Fruit fly (Drosophila melanogaster): ENCODE data around the gene CG13895.

Gene CG13895

dm6 chr3L:753568-754156 is 45.7 kb upstream of the CG13895 start (continued):
- TF ChIP-seq YL-1 (GFP tag; optimal IDR thresholded peaks at IDR 0.05) (no peak), CG13775 (GFP tag; optimal IDR thresholded peaks at IDR 0.05) (no peak), kah (GFP tag; optimal IDR thresholded peaks at IDR 0.05) (no peak), CG8388 (GFP tag; optimal IDR thresholded peaks at IDR 0.05) (no peak), CG14965 (GFP tag; optimal IDR thresholded peaks at IDR 0.05; ENCODE audit: borderline replicate concordance) (no peak), bbx (GFP tag; IDR thresholded peaks at IDR 0.05; ENCODE audit: partially characterized antibody) (no peak), CG17361 (GFP tag; IDR thresholded peaks at IDR 0.05) (no peak), lilli (GFP tag; optimal IDR thresholded peaks at IDR 0.05) (no peak), CG10543 (GFP tag; optimal IDR thresholded peaks at IDR 0.05) (peak; percentile 9), bsh (GFP tag; optimal IDR thresholded peaks at IDR 0.05) (no peak), CG4707 (GFP tag; optimal IDR thresholded peaks at IDR 0.05) (no peak), Opbp (GFP tag; IDR thresholded peaks at IDR 0.05; ENCODE audit: partially characterized antibody) (no peak), CG10979 (tag; optimal IDR thresholded peaks at IDR 0.05) (no peak), Bteb2 (GFP tag; optimal IDR thresholded peaks at IDR 0.05) (no peak), slou (GFP tag; optimal IDR thresholded peaks at IDR 0.05) (no peak), Awh (GFP tag; IDR thresholded peaks at IDR 0.05) (0 out of 2 replicates have a peak, but pooled peaks have one; percentile 9), fd64A (GFP tag; optimal IDR thresholded peaks at IDR 0.05) (peak; percentile 3), crc (GFP tag; optimal IDR thresholded peaks at IDR 0.05) (no peak), corto (GFP tag; optimal IDR thresholded peaks at IDR 0.05) (no peak), MESR4 (GFP tag; optimal IDR thresholded peaks at IDR 0.05) (no peak), pan (optimal IDR thresholded peaks at IDR 0.05) (no peak), pan (GFP tag; optimal IDR thresholded peaks at IDR 0.05 in 1 of 2, IDR thresholded peaks at IDR 0.05 in 1 of 2) (peak in 1 of 2 experiments; percentile 4), lbe (GFP tag; optimal IDR thresholded peaks at IDR 0.05) (no peak), zf30C (GFP tag; optimal IDR thresholded peaks at IDR 0.05) (no peak), Trl (optimal IDR thresholded peaks at IDR 0.05) (no peak), Trl (GFP tag; optimal IDR thresholded peaks at IDR 0.05) (peak; percentile 3), tna (GFP tag; IDR thresholded peaks at IDR 0.05; ENCODE audit: partially characterized antibody) (no peak), ewg (GFP tag; optimal IDR thresholded peaks at IDR 0.05) (no peak), Camta (GFP tag; optimal IDR thresholded peaks at IDR 0.05) (no peak), Nf-YC (tag; optimal IDR thresholded peaks at IDR 0.05) (peak; percentile 32), CG8924 (tag; optimal IDR thresholded peaks at IDR 0.05) (no peak), ham (GFP tag; IDR thresholded peaks at IDR 0.05) (no peak), rib (GFP tag; IDR thresholded peaks at IDR 0.05) (no peak), zen (tag; optimal IDR thresholded peaks at IDR 0.05) (peak; percentile 63), BtbVII (GFP tag; optimal IDR thresholded peaks at IDR 0.05) (no peak), CG11504 (tag; optimal IDR thresholded peaks at IDR 0.05) (no peak), salm (tag; optimal IDR thresholded peaks at IDR 0.05) (no peak), Nf-YB (GFP tag; optimal IDR thresholded peaks at IDR 0.05) (no peak), CG42726 (GFP tag; IDR thresholded peaks at IDR 0.05; ENCODE audit: partially characterized antibody) (no peak), ems (GFP tag; optimal IDR thresholded peaks at IDR 0.05) (no peak), CG32767 (GFP tag; IDR thresholded peaks at IDR 0.05) (0 out of 2 replicates have a peak, but pooled peaks have one; percentile 37), CG16813 (GFP tag; IDR thresholded peaks at IDR 0.05; ENCODE audit: partially characterized antibody) (no peak), CG11560 (tag; IDR thresholded peaks at IDR 0.05) (no peak), peb (GFP tag; IDR thresholded peaks at IDR 0.05) (no peak), Dref (GFP tag; IDR thresholded peaks at IDR 0.05) (no peak), Max (GFP tag; optimal IDR thresholded peaks at IDR 0.05) (no peak), p53 (GFP tag; optimal IDR thresholded peaks at IDR 0.05) (no peak), Atf3 (GFP tag; optimal IDR thresholded peaks at IDR 0.05) (no peak), nerfin-2 (GFP tag; IDR thresholded peaks at IDR 0.05; ENCODE audit: partially characterized antibody) (no peak), CG9932 (GFP tag; IDR thresholded peaks at IDR 0.05) (0 out of 2 replicates have a peak, but pooled peaks have one; percentile 27)

All from whole organism, embryonic.